Worm (Caenorhabditis elegans) whole organism, L3 larva: ENCODE results near the gene ZK177.12.
A peak's percentile ranks its signal among the peaks of the same experiment; 100 is the strongest.

Source experiments
- ama-1 ChIP-seq: fragments of 150-350 bp; optimal IDR thresholded peaks from 2 replicates; lab custom pipeline; 2018
- ceh-16 ChIP-seq: sonication (generic microtip); optimal IDR thresholded peaks from 2 replicates; lab custom pipeline; 2017; ENCODE audit warnings: missing biosample characterization, missing genetic modification characterization
- ceh-28 ChIP-seq: fragments of 150-350 bp; optimal IDR thresholded peaks from 2 replicates; lab custom pipeline; 2014; ENCODE audit warnings: missing biosample characterization, missing genetic modification reagents, missing genetic modification characterization
- ceh-82 ChIP-seq: fragments of 150-350 bp; optimal IDR thresholded peaks from 2 replicates; lab custom pipeline; 2014; ENCODE audit warnings: missing biosample characterization, missing genetic modification characterization
- ceh-9 ChIP-seq: sonication (generic microtip); optimal IDR thresholded peaks from 2 replicates; lab custom pipeline; 2018; ENCODE audit warnings: missing biosample characterization, missing genetic modification characterization
- daf-12 ChIP-seq: fragments of 150-350 bp; optimal IDR thresholded peaks from 2 replicates; lab custom pipeline; 2014; ENCODE audit warnings: missing biosample characterization, missing genetic modification reagents, missing genetic modification characterization
- egl-27 ChIP-seq: sonication (generic microtip); optimal IDR thresholded peaks from 4 replicates; lab custom pipeline; 2017; ENCODE audit warnings: missing biosample characterization, missing genetic modification reagents, missing genetic modification characterization
- egl-5 ChIP-seq: fragments of 150-350 bp; optimal IDR thresholded peaks from 2 replicates; lab custom pipeline; 2017; ENCODE audit warnings: missing biosample characterization, missing genetic modification reagents, missing genetic modification characterization, inconsistent platforms
- elt-2 ChIP-seq: sonication (generic microtip); optimal IDR thresholded peaks from 2 replicates; lab custom pipeline; 2016; ENCODE audit warnings: missing genetic modification reagents, mild to moderate bottlenecking, missing genetic modification characterization, missing compliant biosample characterization
- elt-3 ChIP-seq, 3 experiments: fragments of 150-350 bp in 1 of 3; sonication (generic microtip) in 2 of 3; optimal IDR thresholded peaks; 2 replicates in 2 of 3; 4 replicates in 1 of 3; lab custom pipeline; 2014 to 2017; ENCODE audit warnings: missing biosample characterization in 3 of 3, missing genetic modification characterization in 3 of 3
- eor-1 ChIP-seq, 2 experiments: fragments of 150-350 bp; optimal IDR thresholded peaks; 2 replicates each; lab custom pipeline; 2014 to 2018; ENCODE audit warnings: missing biosample characterization in 2 of 2, missing genetic modification characterization in 2 of 2
- fos-1 ChIP-seq: fragments of 150-350 bp; optimal IDR thresholded peaks from 2 replicates; lab custom pipeline; 2014; ENCODE audit warnings: missing biosample characterization, missing genetic modification characterization
- hmg-11 ChIP-seq: sonication (generic microtip); optimal IDR thresholded peaks from 2 replicates; lab custom pipeline; 2016; ENCODE audit warnings: missing genetic modification characterization, missing compliant biosample characterization
- jun-1 ChIP-seq: fragments of 150-350 bp; optimal IDR thresholded peaks from 2 replicates; lab custom pipeline; 2014; ENCODE audit warnings: missing biosample characterization, missing genetic modification reagents, missing genetic modification characterization
- lin-15B ChIP-seq: fragments of 150-350 bp; optimal IDR thresholded peaks from 2 replicates; lab custom pipeline; 2014; ENCODE audit warnings: missing biosample characterization, missing genetic modification characterization
- lin-39 ChIP-seq: fragments of 150-350 bp; optimal IDR thresholded peaks from 2 replicates; lab custom pipeline; 2018; ENCODE audit warnings: missing biosample characterization, missing genetic modification reagents, missing genetic modification characterization
- lsy-12 ChIP-seq: sonication (generic microtip); optimal IDR thresholded peaks from 2 replicates; lab custom pipeline; 2016; ENCODE audit warnings: mild to moderate bottlenecking, missing genetic modification characterization, missing compliant biosample characterization
- nfya-1 ChIP-seq: sonication (generic microtip); optimal IDR thresholded peaks from 2 replicates; lab custom pipeline; 2017; ENCODE audit warnings: missing genetic modification characterization, mild to moderate bottlenecking, missing compliant biosample characterization, antibody characterized with exemption, moderate library complexity; ENCODE audit not compliant: insufficient read depth
- nhr-11 ChIP-seq: fragments of 150-350 bp; optimal IDR thresholded peaks from 2 replicates; lab custom pipeline; 2014; ENCODE audit warnings: missing biosample characterization, missing genetic modification characterization
- nhr-23 ChIP-seq: fragments of 150-350 bp; optimal IDR thresholded peaks from 2 replicates; lab custom pipeline; 2014; ENCODE audit warnings: missing biosample characterization, missing genetic modification reagents, missing genetic modification characterization
- nhr-237 ChIP-seq: fragments of 150-350 bp; optimal IDR thresholded peaks from 2 replicates; lab custom pipeline; 2014; ENCODE audit warnings: missing biosample characterization, missing genetic modification characterization
- nhr-25 ChIP-seq: sonication (generic microtip); optimal IDR thresholded peaks from 2 replicates; lab custom pipeline; 2017; ENCODE audit warnings: missing biosample characterization, missing genetic modification characterization
- nhr-43 ChIP-seq: sonication (generic microtip); optimal IDR thresholded peaks from 2 replicates; lab custom pipeline; 2016; ENCODE audit warnings: mild to moderate bottlenecking, missing genetic modification characterization, missing compliant biosample characterization; ENCODE audit not compliant: poor library complexity, severe bottlenecking
- nhr-67 ChIP-seq: fragments of 150-350 bp; optimal IDR thresholded peaks from 2 replicates; lab custom pipeline; 2014; ENCODE audit warnings: missing biosample characterization, missing genetic modification characterization
- nhr-76 ChIP-seq: fragments of 150-350 bp; sonication (generic microtip); optimal IDR thresholded peaks from 5 replicates; lab custom pipeline; 2014; ENCODE audit warnings: missing biosample characterization, missing genetic modification characterization
- nhr-77 ChIP-seq: fragments of 150-350 bp; optimal IDR thresholded peaks from 2 replicates; lab custom pipeline; 2014; ENCODE audit warnings: missing biosample characterization, missing genetic modification characterization
- pha-4 ChIP-seq: fragments of 150-350 bp; optimal IDR thresholded peaks from 2 replicates; lab custom pipeline; 2014; ENCODE audit warnings: missing biosample characterization, missing genetic modification reagents, missing genetic modification characterization
- pqm-1 ChIP-seq: fragments of 150-350 bp; optimal IDR thresholded peaks from 2 replicates; lab custom pipeline; 2017; ENCODE audit warnings: missing biosample characterization, missing genetic modification characterization, inconsistent platforms
- sea-2 ChIP-seq: fragments of 150-350 bp; sonication (generic microtip); optimal IDR thresholded peaks from 4 replicates; lab custom pipeline; 2014; ENCODE audit warnings: missing biosample characterization, missing genetic modification reagents, missing genetic modification characterization
- skn-1 ChIP-seq: fragments of 150-350 bp; optimal IDR thresholded peaks from 2 replicates; lab custom pipeline; 2014; ENCODE audit warnings: missing biosample characterization, missing genetic modification characterization
- snpc-4 ChIP-seq: fragments of 150-350 bp; optimal IDR thresholded peaks from 2 replicates; lab custom pipeline; 2014; ENCODE audit warnings: missing biosample characterization, missing genetic modification characterization
- tbx-2 ChIP-seq: sonication (generic microtip); optimal IDR thresholded peaks from 2 replicates; lab custom pipeline; 2016; ENCODE audit warnings: mild to moderate bottlenecking, missing genetic modification characterization, missing compliant biosample characterization
- unc-39 ChIP-seq: sonication (generic microtip); optimal IDR thresholded peaks from 4 replicates; lab custom pipeline; 2017; ENCODE audit warnings: missing biosample characterization, missing genetic modification characterization
- unc-62 ChIP-seq: fragments of 150-350 bp; sonication (generic microtip); optimal IDR thresholded peaks from 4 replicates; lab custom pipeline; 2014; ENCODE audit warnings: missing biosample characterization, missing genetic modification reagents, missing genetic modification characterization
- zag-1 ChIP-seq: fragments of 150-350 bp; optimal IDR thresholded peaks from 2 replicates; lab custom pipeline; 2014; ENCODE audit warnings: missing biosample characterization, missing genetic modification characterization
- ztf-11 ChIP-seq: fragments of 150-350 bp; optimal IDR thresholded peaks from 2 replicates; lab custom pipeline; 2014; ENCODE audit warnings: missing biosample characterization, missing genetic modification characterization

The ZK177.12 gene

ce11 chrII:5543476-5544144 lies 22.1 kb downstream of the ZK177.12 start (continued):
- TF ChIP-seq ceh-82 (peak; percentile 95), tbx-2 (peak; percentile 97), nhr-25 (tag; lab: Kevin White, UChicago) (peak; percentile 99), eor-1 (tag; optimal IDR thresholded peaks at IDR 0.05; lab: Kevin White, UChicago) (peak in 1 of 2 experiments; percentile 71)
- TF ChIP-seq, all 47 proteins: peak for 43

ce11 chrII:5544145-5544515 lies 22.6 kb downstream of the ZK177.12 start:
- TF ChIP-seq unc-62 (GFP tag; lab: Kevin White, UChicago) (peak; percentile 51), nhr-76 (no peak), zag-1 (tag; lab: Kevin White, UChicago) (no peak), skn-1 (tag; lab: Kevin White, UChicago) (peak; percentile 57), ceh-16 (tag; lab: Kevin White, UChicago) (no peak), ceh-28 (tag; lab: Kevin White, UChicago) (peak; percentile 58), nhr-43 (tag; lab: Kevin White, UChicago) (peak; percentile 63), tbx-2 (no peak), pqm-1 (peak; percentile 31), fos-1 (tag; lab: Kevin White, UChicago) (no peak), elt-3 (tag; optimal IDR thresholded peaks at IDR 0.05; lab: Kevin White, UChicago) (no peak), snpc-4 (tag; lab: Kevin White, UChicago) (peak; percentile 99), nhr-237 (no peak), nhr-77 (tag; lab: Kevin White, UChicago) (no peak), ama-1 (peak; percentile 99), daf-12 (tag; lab: Kevin White, UChicago) (no peak), ztf-11 (tag; lab: Kevin White, UChicago) (no peak), lin-39 (tag; lab: Kevin White, UChicago) (peak; percentile 72), ceh-9 (no peak), lin-15B (tag; lab: Kevin White, UChicago) (peak; percentile 26), nhr-25 (tag; lab: Kevin White, UChicago) (peak; percentile 60), unc-39 (tag; lab: Kevin White, UChicago) (no peak), sea-2 (GFP tag; lab: Kevin White, UChicago) (no peak), nhr-23 (tag; lab: Kevin White, UChicago) (peak; percentile 55), elt-2 (tag; lab: Kevin White, UChicago) (peak; percentile 84), jun-1 (tag; lab: Kevin White, UChicago) (peak; percentile 41), lsy-12 (no peak), nfya-1 (tag; lab: Kevin White, UChicago) (peak; percentile 80), egl-5 (peak; percentile 60), pha-4 (tag; lab: Kevin White, UChicago) (peak; percentile 81), egl-27 (tag; lab: Kevin White, UChicago) (no peak)

ce11 chrII:5544764-5545163 lies 23.3 kb downstream of the ZK177.12 start, which contains the start of gene ins-13:
Gene ins-13, minus strand, starts transcription at chrII:5544864.
- TF ChIP-seq eor-1 (tag; optimal IDR thresholded peaks at IDR 0.05; lab: Kevin White, UChicago) (no peak), hmg-11 (tag; lab: Kevin White, UChicago) (no peak), nhr-11 (no peak), ztf-11 (tag; lab: Kevin White, UChicago) (no peak), nhr-67 (no peak), skn-1 (tag; lab: Kevin White, UChicago) (no peak)

- TF ChIP-seq nhr-43 (tag; lab: Kevin White, UChicago) (peak; percentile 18), lin-39 (tag; lab: Kevin White, UChicago) (no peak), sea-2 (GFP tag; lab: Kevin White, UChicago) (no peak), nfya-1 (tag; lab: Kevin White, UChicago) (peak; percentile 35), skn-1 (tag; lab: Kevin White, UChicago) (no peak)
Measured at ce11 chrII:5547442-5547894, 26.0 kb downstream of the ZK177.12 start, which contains the start of gene acdh-2. Gene acdh-2, minus strand, starts transcription at chrII:5547492.
